Worm (Caenorhabditis elegans): ENCODE data around the gene B0228.9.

B0228.9 gene

DNA sequence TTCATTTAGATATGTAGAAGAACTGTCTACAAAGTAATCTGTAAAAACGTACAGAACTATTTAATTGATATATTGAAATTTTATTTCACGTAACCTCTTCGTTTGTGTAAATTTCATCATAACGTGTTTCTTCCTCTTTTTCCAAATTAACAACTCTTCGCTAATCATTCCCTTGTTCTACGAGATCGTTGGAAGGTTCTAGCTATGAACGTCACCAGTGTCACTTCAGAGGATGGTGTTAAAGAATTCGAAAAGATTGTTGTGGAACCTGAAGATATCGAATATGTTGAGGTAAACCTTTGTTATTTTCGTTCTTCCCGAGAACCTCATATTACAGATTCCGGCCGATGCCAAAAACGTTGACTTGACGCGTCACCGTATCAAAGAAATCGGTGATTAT, 8.9 kb upstream of the B0228.9 start, which contains the start of gene C06A8.6:
C06A8.6 (plus strand) TSS at position 89 of the 400 bp plus-strand sequence.
- TF ChIP-seq drap-1 (GFP tag; optimal IDR thresholded peaks at IDR 0.05) (no peak), sptf-1 (tag; optimal IDR thresholded peaks at IDR 0.05) (no peak), cnd-1 (tag; optimal IDR thresholded peaks at IDR 0.05) (no peak), nhr-76 (tag; optimal IDR thresholded peaks at IDR 0.05) (no peak), ceh-39 (tag; optimal IDR thresholded peaks at IDR 0.05) (no peak), pha-4 (tag; optimal IDR thresholded peaks at IDR 0.05) (no peak), zip-8 (tag; optimal IDR thresholded peaks at IDR 0.05) (no peak), unc-62 (GFP tag; optimal IDR thresholded peaks at IDR 0.05) (no peak), ces-1 (GFP tag; optimal IDR thresholded peaks at IDR 0.05) (no peak), ztf-11 (tag; optimal IDR thresholded peaks at IDR 0.05) (no peak), unc-120 (tag; optimal IDR thresholded peaks at IDR 0.05; ENCODE audit: poor library complexity, severe bottlenecking) (no peak), nhr-237 (tag; optimal IDR thresholded peaks at IDR 0.05) (no peak)

ce11 chrII:7771917-7772316, 8.4 kb upstream of the B0228.9 start, which contains the start of gene C06A8.8:
Gene C06A8.8, minus strand, starts transcription at chrII:7772017.
- TF ChIP-seq mab-5 (tag; optimal IDR thresholded peaks at IDR 0.05) (no peak), mls-2 (tag; optimal IDR thresholded peaks at IDR 0.05) (no peak), pha-4 (tag; optimal IDR thresholded peaks at IDR 0.05) (no peak), nhr-12 (tag; optimal IDR thresholded peaks at IDR 0.05) (no peak), unc-120 (tag; optimal IDR thresholded peaks at IDR 0.05; ENCODE audit: poor library complexity, severe bottlenecking) (no peak), lin-32 (GFP tag; optimal IDR thresholded peaks at IDR 0.05) (no peak), cnd-1 (tag; optimal IDR thresholded peaks at IDR 0.05) (no peak), lsy-2 (tag; optimal IDR thresholded peaks at IDR 0.05) (no peak), zip-8 (tag; optimal IDR thresholded peaks at IDR 0.05) (no peak), mep-1 (tag; optimal IDR thresholded peaks at IDR 0.05) (no peak), drap-1 (GFP tag; optimal IDR thresholded peaks at IDR 0.05) (no peak), ceh-43 (GFP tag; optimal IDR thresholded peaks at IDR 0.05) (no peak), bed-3 (GFP tag; optimal IDR thresholded peaks at IDR 0.05) (no peak), flh-1 (GFP tag; optimal IDR thresholded peaks at IDR 0.05) (no peak), sptf-1 (tag; optimal IDR thresholded peaks at IDR 0.05) (no peak), elt-1 (tag; optimal IDR thresholded peaks at IDR 0.05; ENCODE audit: borderline replicate concordance, insufficient read depth) (no peak), ztf-11 (tag; optimal IDR thresholded peaks at IDR 0.05) (no peak), nhr-237 (tag; optimal IDR thresholded peaks at IDR 0.05) (no peak), nhr-2 (tag; optimal IDR thresholded peaks at IDR 0.05) (no peak), lin-13 (tag; optimal IDR thresholded peaks at IDR 0.05) (no peak)

ce11 chrII:7770253-7770652, 6.8 kb upstream of the B0228.9 start:
- TF ChIP-seq mab-5 (tag; optimal IDR thresholded peaks at IDR 0.05) = no peak
- TF ChIP-seq pha-4 (tag; optimal IDR thresholded peaks at IDR 0.05) = no peak
- no peak for TF ChIP-seq mls-2 (tag; optimal IDR thresholded peaks at IDR 0.05)
- TF ChIP-seq zip-8 (tag; optimal IDR thresholded peaks at IDR 0.05) = no peak

- TF ChIP-seq unc-39 (tag; optimal IDR thresholded peaks at IDR 0.05) = no peak
- TF ChIP-seq elt-3 (tag; optimal IDR thresholded peaks at IDR 0.05) = no peak
- no peak for TF ChIP-seq unc-62 (GFP tag; optimal IDR thresholded peaks at IDR 0.05)
- no peak for TF ChIP-seq ceh-39 (tag; optimal IDR thresholded peaks at IDR 0.05)
- TF ChIP-seq mep-1 (tag; optimal IDR thresholded peaks at IDR 0.05) = no peak
- no peak for TF ChIP-seq ces-1 (GFP tag; optimal IDR thresholded peaks at IDR 0.05)
- TF ChIP-seq nhr-237 (tag; optimal IDR thresholded peaks at IDR 0.05) = no peak
- TF ChIP-seq ceh-83 (GFP tag; optimal IDR thresholded peaks at IDR 0.05) = no peak
- no peak for TF ChIP-seq nhr-28 (tag; optimal IDR thresholded peaks at IDR 0.05)
- TF ChIP-seq tbx-8 (GFP tag; optimal IDR thresholded peaks at IDR 0.05) = no peak
- TF ChIP-seq lin-13 (tag; optimal IDR thresholded peaks at IDR 0.05) = no peak
- no peak for TF ChIP-seq nhr-76 (tag; optimal IDR thresholded peaks at IDR 0.05)
- no peak for TF ChIP-seq drap-1 (GFP tag; optimal IDR thresholded peaks at IDR 0.05)
- TF ChIP-seq lin-32 (GFP tag; optimal IDR thresholded peaks at IDR 0.05) = no peak
Measured at ce11 chrII:7769254-7769653, 5.8 kb upstream of the B0228.9 start.

DNA sequence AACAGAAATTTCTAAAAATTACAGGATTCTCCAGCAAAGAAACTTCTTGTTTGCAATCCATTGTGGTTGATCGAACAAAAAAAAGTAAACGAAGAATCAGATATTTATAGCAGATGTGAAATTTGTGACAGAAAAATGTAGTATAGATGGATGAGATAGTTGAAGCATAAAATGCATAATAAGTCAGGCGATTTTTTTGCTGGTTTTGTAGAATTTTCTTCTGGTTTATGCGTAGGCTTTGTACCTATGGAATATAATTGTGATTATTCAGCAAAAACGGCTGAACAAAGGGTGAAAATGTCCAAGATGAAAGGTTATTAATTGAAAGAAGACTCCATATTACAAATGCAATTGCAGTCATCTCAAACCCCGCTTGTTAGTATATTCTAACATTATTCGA, 2.0 kb upstream of the B0228.9 start, which contains the start of gene srh-39:
srh-39 (minus strand) TSS at position 101 of the 400 bp plus-strand sequence.
- TF ChIP-seq zip-8 (tag; optimal IDR thresholded peaks at IDR 0.05) (no peak), nhr-12 (tag; optimal IDR thresholded peaks at IDR 0.05) (no peak), snpc-4 (tag; optimal IDR thresholded peaks at IDR 0.05) (no peak), elt-3 (tag; optimal IDR thresholded peaks at IDR 0.05) (no peak), tbx-8 (GFP tag; optimal IDR thresholded peaks at IDR 0.05) (no peak), lin-13 (tag; optimal IDR thresholded peaks at IDR 0.05) (no peak), ces-1 (GFP tag; optimal IDR thresholded peaks at IDR 0.05) (no peak), mab-5 (tag; optimal IDR thresholded peaks at IDR 0.05) (no peak), M03D4.4 (tag; optimal IDR thresholded peaks at IDR 0.05) (no peak), nhr-2 (tag; optimal IDR thresholded peaks at IDR 0.05) (no peak), unc-62 (GFP tag; optimal IDR thresholded peaks at IDR 0.05) (no peak), mep-1 (tag; optimal IDR thresholded peaks at IDR 0.05) (no peak)

All from whole organism, mixed stage, embryonic.